Fruit fly (Drosophila melanogaster) whole organism, wandering third instar larva: Measurements from ENCODE around the gene nero.

Source experiments
- Abd-B ChIP-seq: fragments of >200 bp; optimal IDR thresholded peaks from 2 replicates; lab custom pipeline; 2017; ENCODE audit warnings: missing biosample characterization, missing genetic modification characterization
- CG32264 ChIP-seq: fragments of 200-800 bp; sonication (Bioruptor generic); optimal IDR thresholded peaks from 2 replicates; lab custom pipeline; 2016; ENCODE audit warnings: missing biosample characterization, missing genetic modification characterization
- CG9705 ChIP-seq: fragments of 200-800 bp; sonication (Bioruptor generic); optimal IDR thresholded peaks from 2 replicates; lab custom pipeline; 2018; ENCODE audit warnings: missing biosample characterization, mild to moderate bottlenecking, missing genetic modification characterization
- CrebA ChIP-seq: fragments of 200-800 bp; sonication (Bioruptor generic); optimal IDR thresholded peaks from 2 replicates; lab custom pipeline; 2016; ENCODE audit warnings: missing biosample characterization, mild to moderate bottlenecking, missing genetic modification characterization, borderline replicate concordance
- Dfd ChIP-seq: fragments of >200 bp; optimal IDR thresholded peaks from 2 replicates; lab custom pipeline; 2017; ENCODE audit warnings: missing biosample characterization, missing genetic modification characterization
- Dif ChIP-seq: fragments of 200-275, 200-300 bp; sonication (Bioruptor generic); optimal IDR thresholded peaks from 2 replicates; lab custom pipeline; 2018; ENCODE audit warnings: missing biosample characterization, missing genetic modification characterization; ENCODE audit not compliant: partially characterized antibody
- HLH106 ChIP-seq: fragments of 200-800 bp; optimal IDR thresholded peaks from 3 replicates; lab custom pipeline; 2019; ENCODE audit warnings: missing biosample characterization, mild to moderate bottlenecking, missing genetic modification characterization, moderate library complexity
- Hnf4 ChIP-seq: fragments of 200-800 bp; sonication (Bioruptor generic); optimal IDR thresholded peaks from 2 replicates; lab custom pipeline; 2016; ENCODE audit warnings: missing biosample characterization, mild to moderate bottlenecking, missing genetic modification characterization
- Hr78 ChIP-seq: fragments of >200 bp; optimal IDR thresholded peaks from 2 replicates; lab custom pipeline; 2017; ENCODE audit warnings: missing biosample characterization, missing genetic modification characterization
- Hr83 ChIP-seq: fragments of 200-300 bp; sonication (Bioruptor generic); optimal IDR thresholded peaks from 2 replicates; lab custom pipeline; 2016; ENCODE audit warnings: missing biosample characterization, mild to moderate bottlenecking, missing genetic modification characterization, moderate library complexity; ENCODE audit not compliant: poor library complexity, severe bottlenecking
- Jra ChIP-seq: sonication (Bioruptor generic); optimal IDR thresholded peaks from 2 replicates; lab custom pipeline; 2016; ENCODE audit warnings: missing biosample characterization, missing genetic modification characterization
- Mio ChIP-seq: sonication (Bioruptor generic); optimal IDR thresholded peaks from 2 replicates; lab custom pipeline; 2016; ENCODE audit warnings: missing biosample characterization, missing genetic modification characterization
- Myc ChIP-seq: fragments of >200 bp; optimal IDR thresholded peaks from 2 replicates; lab custom pipeline; 2017
- N ChIP-seq: fragments of >200 bp; optimal IDR thresholded peaks from 2 replicates; lab custom pipeline; 2018; ENCODE audit warnings: missing biosample characterization, missing external identifiers, missing genetic modification characterization
- Rel ChIP-seq, 2 experiments: fragments of 200-800 bp; sonication (Bioruptor generic) in 1 of 2; optimal IDR thresholded peaks; 2 replicates in 1 of 2; 3 replicates in 1 of 2; lab custom pipeline; 2016 to 2019; ENCODE audit warnings: mild to moderate bottlenecking in 2 of 2, missing biosample characterization in 2 of 2, missing genetic modification characterization in 2 of 2, moderate library complexity in 1 of 2
- Sp1 ChIP-seq: fragments of 200-800 bp; sonication (Bioruptor generic); optimal IDR thresholded peaks from 3 replicates; lab custom pipeline; 2019; ENCODE audit warnings: missing biosample characterization, mild to moderate bottlenecking, missing genetic modification characterization, moderate library complexity
- br ChIP-seq: fragments of 200-800 bp; sonication (Bioruptor generic); optimal IDR thresholded peaks from 2 replicates; lab custom pipeline; 2016; ENCODE audit warnings: missing biosample characterization, missing genetic modification characterization
- brk ChIP-seq: fragments of 200-800 bp; sonication (Bioruptor generic); optimal IDR thresholded peaks from 2 replicates; lab custom pipeline; 2016; ENCODE audit warnings: missing biosample characterization, mild to moderate bottlenecking, missing genetic modification characterization
- dl ChIP-seq, 2 experiments: fragments of 175-275, 200-275 bp in 1 of 2; fragments of 200-275 bp in 1 of 2; sonication (Bioruptor generic); optimal IDR thresholded peaks; lab custom pipeline; 2018; ENCODE audit warnings: mild to moderate bottlenecking in 2 of 2, missing biosample characterization in 2 of 2, missing genetic modification characterization in 2 of 2, moderate library complexity in 2 of 2; ENCODE audit not compliant: partially characterized antibody in 2 of 2, insufficient read depth in 1 of 2
- dmrt93B ChIP-seq: fragments of 200-800 bp; sonication (Bioruptor generic); optimal IDR thresholded peaks from 2 replicates; lab custom pipeline; 2018; ENCODE audit warnings: missing biosample characterization, mild to moderate bottlenecking, missing genetic modification characterization
- dsf ChIP-seq: sonication (Bioruptor generic); optimal IDR thresholded peaks from 2 replicates; lab custom pipeline; 2016; ENCODE audit warnings: missing biosample characterization, missing genetic modification characterization, borderline replicate concordance
- ey ChIP-seq: fragments of 200-800 bp; sonication (Bioruptor generic); optimal IDR thresholded peaks from 2 replicates; lab custom pipeline; 2016; ENCODE audit warnings: missing biosample characterization, missing genetic modification characterization
- foxo ChIP-seq, 2 experiments: fragments of 200-800 bp; sonication (Bioruptor generic); optimal IDR thresholded peaks; 2 replicates in 1 of 2; 3 replicates in 1 of 2; lab custom pipeline; 2016 to 2017; ENCODE audit warnings: missing biosample characterization in 2 of 2, missing genetic modification characterization in 2 of 2
- fru ChIP-seq: fragments of 200-800 bp; sonication (Bioruptor generic); optimal IDR thresholded peaks from 3 replicates; lab custom pipeline; 2016; ENCODE audit warnings: missing biosample characterization, mild to moderate bottlenecking, missing genetic modification characterization
- h ChIP-seq: fragments of 200-800 bp; sonication (Bioruptor generic); optimal IDR thresholded peaks from 3 replicates; lab custom pipeline; 2016; ENCODE audit warnings: missing biosample characterization, mild to moderate bottlenecking, missing genetic modification characterization
- lola ChIP-seq: fragments of >200 bp; optimal IDR thresholded peaks from 2 replicates; lab custom pipeline; 2017; ENCODE audit warnings: missing biosample characterization, missing genetic modification characterization
- pan ChIP-seq: fragments of >200 bp; optimal IDR thresholded peaks from 2 replicates; lab custom pipeline; 2017
- psq ChIP-seq: fragments of 200-800 bp; sonication (Bioruptor generic); optimal IDR thresholded peaks from 3 replicates; lab custom pipeline; 2017; ENCODE audit warnings: missing biosample characterization, mild to moderate bottlenecking, missing genetic modification characterization, moderate library complexity
- rgr ChIP-seq: fragments of 200-800 bp; sonication (Bioruptor generic); optimal IDR thresholded peaks from 3 replicates; lab custom pipeline; 2016; ENCODE audit warnings: missing biosample characterization, mild to moderate bottlenecking, missing genetic modification characterization
- sage ChIP-seq: fragments of 200-800 bp; sonication (Bioruptor generic); optimal IDR thresholded peaks from 2 replicates; lab custom pipeline; 2016; ENCODE audit warnings: missing biosample characterization, mild to moderate bottlenecking, missing genetic modification characterization
- sv ChIP-seq: fragments of 200-800 bp; sonication (Bioruptor generic); optimal IDR thresholded peaks from 3 replicates; lab custom pipeline; 2016; ENCODE audit warnings: missing biosample characterization, missing genetic modification characterization
- tai ChIP-seq: sonication (Bioruptor generic); optimal IDR thresholded peaks from 2 replicates; lab custom pipeline; 2016; ENCODE audit warnings: missing biosample characterization, missing genetic modification characterization
- usp ChIP-seq: fragments of >200 bp; optimal IDR thresholded peaks from 2 replicates; lab custom pipeline; 2017; ENCODE audit warnings: missing biosample characterization, missing genetic modification characterization
- woc ChIP-seq: sonication (Bioruptor generic); optimal IDR thresholded peaks from 2 replicates; lab custom pipeline; 2016; ENCODE audit warnings: missing biosample characterization, mild to moderate bottlenecking, missing genetic modification characterization

Gene nero

DNA sequence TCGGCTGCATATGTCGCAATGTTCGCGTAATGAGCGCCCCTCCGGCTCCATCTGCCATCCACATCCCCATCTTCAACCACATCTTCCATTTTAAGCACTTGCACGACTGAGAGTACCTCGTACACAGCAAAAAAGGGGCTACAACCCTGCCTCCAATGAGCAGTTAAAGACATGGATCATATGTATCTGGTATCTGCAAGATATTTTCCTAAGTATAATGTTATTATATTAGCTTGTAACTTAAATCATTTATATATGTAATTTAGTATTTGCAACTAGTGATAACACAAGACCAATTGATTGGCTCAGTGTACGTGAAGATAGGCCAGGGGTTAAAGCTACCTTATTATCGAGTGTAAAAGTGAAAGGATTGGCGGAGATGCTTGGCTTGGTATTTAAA is 15.3 kb upstream of the nero start:
- TF ChIP-seq fru: peak; percentile 4
- no peak for TF ChIP-seq dmrt93B

DNA sequence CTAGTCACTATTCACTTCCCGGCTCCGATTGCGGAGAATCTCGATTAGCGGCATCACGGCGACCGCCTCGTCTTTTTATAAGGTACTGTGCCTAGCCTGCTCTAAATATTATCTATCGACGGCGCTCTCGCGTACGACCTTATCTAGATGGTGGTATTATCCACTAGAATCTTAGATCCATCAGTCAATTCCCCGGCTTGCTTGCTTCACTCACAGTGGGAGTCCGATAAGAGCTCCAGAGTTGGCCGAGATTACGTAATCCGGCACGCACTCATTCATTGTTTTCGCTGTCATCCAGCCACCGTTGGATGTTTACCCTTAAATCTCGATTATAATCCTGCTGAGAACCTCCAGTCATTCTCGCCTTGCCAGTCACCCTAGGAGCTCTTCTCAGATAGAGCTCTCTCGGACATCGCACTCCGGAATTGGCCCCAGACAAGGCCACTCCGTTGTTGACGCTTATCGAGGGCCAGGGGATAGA is 14.2 kb upstream of the nero start, which contains the start of gene Smvt:
TSS of gene Smvt (minus strand) at position 51 of the 481 bp plus-strand sequence.
- no peak for TF ChIP-seq sv (GFP tag; lab: Kevin White, UChicago)
- TF ChIP-seq dmrt93B: no peak
- no peak for TF ChIP-seq CrebA
- TF ChIP-seq HLH106 (tag; lab: Kevin White, UChicago): no peak
- TF ChIP-seq, all 38 proteins: peak for 0

DNA sequence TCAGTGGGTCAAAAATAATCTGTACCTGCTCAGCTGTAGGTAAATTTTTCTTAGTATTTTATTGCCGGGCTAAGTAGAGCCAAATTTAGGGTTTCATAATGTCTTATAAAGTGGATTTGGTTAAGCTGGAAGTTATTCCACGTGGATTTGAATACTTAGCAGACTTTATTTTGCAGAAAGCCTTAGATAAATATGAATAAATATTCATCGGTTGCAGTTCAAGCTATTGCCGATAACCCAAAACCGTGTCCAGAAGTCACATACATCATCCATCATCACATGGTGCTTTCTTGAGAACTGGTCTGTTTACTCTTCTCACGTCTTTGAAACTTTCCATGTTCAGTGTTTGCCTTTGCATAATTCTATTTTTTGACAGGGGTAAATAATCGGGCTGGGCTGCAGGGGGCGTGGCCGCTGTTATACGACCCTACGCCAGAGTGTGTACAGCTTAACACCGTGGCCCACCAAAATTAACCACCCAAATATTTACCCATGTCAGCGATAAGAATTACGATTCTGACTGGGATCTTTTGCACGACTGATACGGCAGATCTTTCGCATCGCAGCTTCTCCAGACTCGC is 11.3 kb upstream of the nero start, which contains the start of gene CG2187:
TSS of gene CG2187 (minus strand) at position 51 of the 581 bp plus-strand sequence.
- no peak for TF ChIP-seq Sp1 (GFP tag; lab: Kevin White, UChicago)
- no peak for TF ChIP-seq CG32264
- no peak for TF ChIP-seq lola
- no peak for TF ChIP-seq sage (GFP tag; lab: Kevin White, UChicago)
- TF ChIP-seq brk (GFP tag; lab: Kevin White, UChicago): no peak
- TF ChIP-seq usp: no peak
- TF ChIP-seq Hr83: peak; percentile 35
- TF ChIP-seq, all 38 proteins: peak for 1

DNA sequence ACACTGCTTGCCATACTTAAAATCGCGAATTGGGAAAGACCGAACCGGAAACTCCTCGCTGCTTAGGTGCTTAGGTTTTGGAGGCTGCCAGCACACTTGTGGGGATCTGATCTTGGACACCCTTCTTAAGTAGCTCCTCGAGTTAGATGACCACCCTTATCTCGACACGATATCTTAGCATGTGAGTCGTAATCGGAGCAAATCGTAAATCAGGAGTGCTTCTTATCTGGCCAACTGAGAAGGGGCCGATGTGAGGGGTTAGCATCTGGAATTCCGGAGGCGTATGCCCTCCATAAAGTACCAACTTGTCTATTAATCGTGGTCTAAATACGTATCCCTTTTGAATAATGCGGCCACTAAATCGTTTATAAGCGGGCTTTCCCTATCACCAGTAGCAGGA is 7.2 kb upstream of the nero start, which contains the start of gene salt:
TSS of gene salt (minus strand) at position 101 of the 400 bp plus-strand sequence.
- no peak for TF ChIP-seq Hr83

DNA sequence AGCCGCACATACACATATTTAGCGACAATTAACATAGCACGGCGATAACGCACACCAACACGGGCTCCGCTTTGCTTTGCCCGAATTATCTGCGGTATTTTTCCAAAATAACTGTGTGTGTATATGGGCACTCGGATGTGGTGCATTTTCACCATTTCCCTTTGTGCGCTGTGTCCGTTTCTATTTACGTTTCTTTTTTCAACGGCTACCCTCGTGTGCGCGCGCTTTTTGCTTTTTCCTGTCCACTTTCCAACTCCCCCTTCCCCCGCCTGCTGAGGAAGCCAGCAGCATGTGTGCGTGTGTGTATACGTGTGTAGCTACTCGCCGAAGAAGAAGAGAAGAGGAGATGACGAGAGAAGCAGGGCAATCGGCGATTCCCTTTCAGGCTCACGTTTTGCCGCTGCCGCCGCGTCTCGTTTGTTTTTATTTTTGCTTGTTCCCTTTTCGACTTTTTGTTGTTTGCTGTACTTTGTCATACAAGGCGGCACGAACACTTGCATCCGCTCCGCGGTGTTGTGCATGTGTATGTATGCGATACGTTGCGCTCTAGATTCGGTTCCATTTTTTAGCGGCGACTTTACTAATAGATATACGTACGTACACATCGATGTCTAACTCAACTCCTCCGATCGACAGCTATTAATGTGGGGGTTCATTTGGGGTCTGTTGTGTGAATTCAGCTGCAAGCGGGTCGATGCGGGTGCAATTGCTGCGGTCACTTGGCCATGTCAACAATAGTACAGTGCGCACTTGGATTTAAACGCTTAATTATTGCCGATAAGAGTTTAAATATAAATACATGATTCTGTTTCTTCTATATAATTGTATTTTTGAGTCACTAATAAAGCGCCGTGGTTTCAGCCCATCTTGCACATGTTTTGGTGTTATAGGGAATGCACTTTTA is 987 bp upstream of the nero start:
- no peak for TF ChIP-seq Mio (GFP tag; lab: Kevin White, UChicago)
- TF ChIP-seq Dfd (GFP tag; lab: Kevin White, UChicago): no peak
- peak; percentile 81 for TF ChIP-seq N
- peak; percentile 61 for TF ChIP-seq Sp1 (GFP tag; lab: Kevin White, UChicago)
- no peak for TF ChIP-seq CrebA
- no peak for TF ChIP-seq woc (GFP tag; lab: Kevin White, UChicago)
- TF ChIP-seq sage (GFP tag; lab: Kevin White, UChicago): no peak
- no peak for TF ChIP-seq usp
- TF ChIP-seq CG9705 (GFP tag; lab: Kevin White, UChicago): no peak
- peak; percentile 20 for TF ChIP-seq Dif (GFP tag; lab: Kevin White, UChicago)
- TF ChIP-seq CG32264: no peak
- peak; percentile 53 for TF ChIP-seq Rel (GFP tag; optimal IDR thresholded peaks at IDR 0.05; lab: Kevin White, UChicago)
- peak; percentile 59 for TF ChIP-seq Rel (tag; optimal IDR thresholded peaks at IDR 0.05; lab: Kevin White, UChicago)
- TF ChIP-seq Hnf4: peak; percentile 4
- peak; percentile 18 for TF ChIP-seq br (GFP tag; lab: Kevin White, UChicago)
- TF ChIP-seq rgr (GFP tag; lab: Kevin White, UChicago): peak; percentile 21
- no peak for TF ChIP-seq dsf
- TF ChIP-seq Abd-B: no peak
- TF ChIP-seq tai (GFP tag; lab: Kevin White, UChicago): no peak
- peak; percentile 6 for TF ChIP-seq Hr78 (GFP tag; lab: Kevin White, UChicago)
- TF ChIP-seq foxo (GFP tag; optimal IDR thresholded peaks at IDR 0.05; lab: Kevin White, UChicago): peak in 1 of 2 experiments; percentile 40
- TF ChIP-seq Myc (lab: Kevin White, UChicago): no peak
- TF ChIP-seq Jra: no peak
- peak; percentile 41 for TF ChIP-seq fru
- no peak for TF ChIP-seq dl (GFP tag; optimal IDR thresholded peaks at IDR 0.05; lab: Kevin White, UChicago; ENCODE audit: insufficient read depth in 1 of 2, partially characterized antibody in 2 of 2)
- no peak for TF ChIP-seq lola
- no peak for TF ChIP-seq ey (GFP tag; lab: Kevin White, UChicago)
- TF ChIP-seq h: peak; percentile 30
- no peak for TF ChIP-seq pan (lab: Kevin White, UChicago)
- TF ChIP-seq psq: peak; percentile 100
- TF ChIP-seq, all 38 proteins: peak for 12
